Worm (Caenorhabditis elegans) whole organism, mixed stage, embryonic: Measurements from ENCODE around the gene T23F6.3.

ENCODE experiments used
- M03D4.4 ChIP-seq: sonication (generic microtip); optimal IDR thresholded peaks from 2 replicates; lab custom pipeline; 2017; ENCODE audit warnings: mild to moderate bottlenecking, missing genetic modification characterization, missing compliant biosample characterization
- blmp-1 ChIP-seq: fragments of 150-350 bp; optimal IDR thresholded peaks from 2 replicates; lab custom pipeline; 2014; ENCODE audit warnings: missing biosample characterization, missing genetic modification characterization
- ceh-39 ChIP-seq: fragments of 150-350 bp; optimal IDR thresholded peaks from 2 replicates; lab custom pipeline; 2014; ENCODE audit warnings: missing biosample characterization, missing genetic modification characterization
- ceh-83 ChIP-seq: fragments of 200-800 bp; sonication (Bioruptor generic); optimal IDR thresholded peaks from 2 replicates; lab custom pipeline; 2018; ENCODE audit warnings: mild to moderate bottlenecking, missing genetic modification characterization, missing compliant biosample characterization
- cnd-1 ChIP-seq: fragments of 200-800 bp; sonication (Bioruptor generic); optimal IDR thresholded peaks from 2 replicates; lab custom pipeline; 2018; ENCODE audit warnings: mild to moderate bottlenecking, missing genetic modification characterization, missing compliant biosample characterization
- drap-1 ChIP-seq: fragments of 200-800 bp; sonication (Bioruptor generic); optimal IDR thresholded peaks from 3 replicates; lab custom pipeline; 2018; ENCODE audit warnings: mild to moderate bottlenecking, missing genetic modification characterization, missing compliant biosample characterization
- elt-1 ChIP-seq: sonication (generic microtip); optimal IDR thresholded peaks from 2 replicates; lab custom pipeline; 2017; ENCODE audit warnings: missing genetic modification characterization, mild to moderate bottlenecking, missing compliant biosample characterization, antibody characterized with exemption, moderate library complexity, borderline replicate concordance; ENCODE audit not compliant: insufficient read depth
- elt-3 ChIP-seq: fragments of 150-350 bp; optimal IDR thresholded peaks from 2 replicates; lab custom pipeline; 2014; ENCODE audit warnings: missing biosample characterization, missing genetic modification characterization
- flh-1 ChIP-seq: fragments of 200-800 bp; sonication (Bioruptor generic); optimal IDR thresholded peaks from 2 replicates; lab custom pipeline; 2018; ENCODE audit warnings: mild to moderate bottlenecking, missing genetic modification characterization, moderate library complexity, missing compliant biosample characterization
- ham-2 ChIP-seq: fragments of 200-800 bp; sonication (Bioruptor generic); optimal IDR thresholded peaks from 2 replicates; lab custom pipeline; 2018; ENCODE audit warnings: mild to moderate bottlenecking, missing genetic modification characterization, missing compliant biosample characterization
- lin-32 ChIP-seq: fragments of 200-800 bp; sonication (Bioruptor generic); optimal IDR thresholded peaks from 2 replicates; lab custom pipeline; 2018; ENCODE audit warnings: mild to moderate bottlenecking, missing genetic modification characterization, missing compliant biosample characterization
- lsy-2 ChIP-seq: fragments of 150-350 bp; optimal IDR thresholded peaks from 2 replicates; lab custom pipeline; 2014; ENCODE audit warnings: missing biosample characterization, missing genetic modification characterization
- mab-5 ChIP-seq: fragments of 150-350 bp; optimal IDR thresholded peaks from 2 replicates; lab custom pipeline; 2014; ENCODE audit warnings: missing biosample characterization, missing genetic modification characterization
- mep-1 ChIP-seq: fragments of 150-350 bp; optimal IDR thresholded peaks from 2 replicates; lab custom pipeline; 2017; ENCODE audit warnings: missing biosample characterization, missing genetic modification reagents, missing genetic modification characterization, inconsistent platforms
- mls-2 ChIP-seq: sonication (generic microtip); optimal IDR thresholded peaks from 2 replicates; lab custom pipeline; 2016; ENCODE audit warnings: mild to moderate bottlenecking, missing genetic modification characterization, moderate library complexity, missing compliant biosample characterization
- nhr-2 ChIP-seq: fragments of 150-350 bp; optimal IDR thresholded peaks from 2 replicates; lab custom pipeline; 2014; ENCODE audit warnings: missing biosample characterization, missing genetic modification characterization
- nhr-237 ChIP-seq: fragments of 150-350 bp; optimal IDR thresholded peaks from 2 replicates; lab custom pipeline; 2014; ENCODE audit warnings: missing biosample characterization, missing genetic modification characterization
- nhr-28 ChIP-seq: fragments of 150-350 bp; optimal IDR thresholded peaks from 2 replicates; lab custom pipeline; 2014; ENCODE audit warnings: missing biosample characterization, missing genetic modification characterization
- pha-4 ChIP-seq: fragments of 150-350 bp; optimal IDR thresholded peaks from 2 replicates; lab custom pipeline; 2018; ENCODE audit warnings: missing biosample characterization, missing genetic modification reagents, missing genetic modification characterization
- sem-2 ChIP-seq: fragments of 200-800 bp; sonication (Bioruptor generic); optimal IDR thresholded peaks from 2 replicates; lab custom pipeline; 2018; ENCODE audit warnings: mild to moderate bottlenecking, missing genetic modification characterization, missing compliant biosample characterization
- snpc-4 ChIP-seq: fragments of 150-350 bp; optimal IDR thresholded peaks from 2 replicates; lab custom pipeline; 2014; ENCODE audit warnings: missing biosample characterization, missing genetic modification characterization
- sptf-1 ChIP-seq: sonication (generic microtip); optimal IDR thresholded peaks from 2 replicates; lab custom pipeline; 2017; ENCODE audit warnings: mild to moderate bottlenecking, missing genetic modification characterization, moderate library complexity, missing compliant biosample characterization
- tbx-8 ChIP-seq: fragments of 200-800 bp; sonication (Bioruptor generic); optimal IDR thresholded peaks from 2 replicates; lab custom pipeline; 2018; ENCODE audit warnings: mild to moderate bottlenecking, missing genetic modification characterization, moderate library complexity, missing compliant biosample characterization
- unc-120 ChIP-seq: sonication (generic microtip); optimal IDR thresholded peaks from 2 replicates; lab custom pipeline; 2017; ENCODE audit warnings: missing genetic modification characterization, missing compliant biosample characterization; ENCODE audit not compliant: poor library complexity, severe bottlenecking
- unc-39 ChIP-seq: fragments of 150-350 bp; optimal IDR thresholded peaks from 2 replicates; lab custom pipeline; 2014; ENCODE audit warnings: missing biosample characterization, missing genetic modification characterization
- unc-62 ChIP-seq: fragments of 150-350 bp; optimal IDR thresholded peaks from 2 replicates; lab custom pipeline; 2014; ENCODE audit warnings: missing biosample characterization, missing genetic modification reagents, missing genetic modification characterization
- zip-8 ChIP-seq: fragments of 150-350 bp; optimal IDR thresholded peaks from 2 replicates; lab custom pipeline; 2014; ENCODE audit warnings: missing biosample characterization, missing genetic modification characterization
- ztf-11 ChIP-seq: fragments of 150-350 bp; optimal IDR thresholded peaks from 2 replicates; lab custom pipeline; 2014; ENCODE audit warnings: missing biosample characterization, missing genetic modification characterization

The T23F6.3 gene

DNA sequence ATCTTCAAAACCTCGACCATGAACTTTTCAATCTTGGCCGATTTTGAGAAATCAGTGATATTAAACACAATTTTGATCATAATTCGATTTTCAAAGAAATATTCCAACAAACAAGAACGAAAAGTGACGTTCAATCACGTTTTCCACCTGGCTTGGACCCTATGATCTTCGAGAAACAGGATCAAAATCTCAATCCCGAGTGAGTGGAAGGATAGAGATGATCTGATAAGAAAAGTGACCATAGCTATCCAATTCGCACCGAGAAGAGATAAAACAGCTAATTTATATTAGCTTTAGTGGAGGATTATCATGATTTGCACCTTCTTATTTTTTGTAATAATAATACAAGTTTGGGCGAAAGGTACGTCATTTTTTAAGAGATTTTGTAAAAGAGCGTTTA is 3.5 kb downstream of the T23F6.3 start, which contains the start of gene T23F6.2:
T23F6.2 (plus strand) TSS at position 251 of the 400 bp plus-strand sequence.
- TF ChIP-seq zip-8 (tag; lab: Kevin White, UChicago) (no peak), pha-4 (no peak), elt-1 (peak; percentile 47), lin-32 (GFP tag; lab: Kevin White, UChicago) (no peak)

DNA sequence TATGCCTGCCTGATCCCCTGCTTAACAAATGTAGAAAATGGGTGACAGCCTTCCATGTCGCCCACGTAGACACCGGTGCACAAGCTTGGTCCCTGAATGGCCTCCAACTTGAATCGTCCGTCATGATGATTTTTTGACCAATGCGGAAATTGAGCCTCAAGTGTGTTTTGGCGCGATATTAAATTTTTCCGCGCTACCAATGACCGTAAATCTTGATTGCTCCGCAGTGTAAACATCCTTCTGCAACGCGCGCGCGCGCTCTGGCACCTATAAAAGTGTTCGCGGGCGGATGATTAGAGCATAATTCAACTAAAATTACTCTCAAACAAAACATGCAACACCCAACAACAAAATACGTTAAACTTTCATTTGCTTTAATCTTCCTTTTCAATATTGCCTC is 4.9 kb downstream of the T23F6.3 start, which contains the start of gene idpp-7:
idpp-7 (plus strand) TSS at position 301 of the 400 bp plus-strand sequence.
- TF ChIP-seq lsy-2 (tag; lab: Kevin White, UChicago) (no peak), flh-1 (GFP tag; lab: Kevin White, UChicago) (no peak)

DNA sequence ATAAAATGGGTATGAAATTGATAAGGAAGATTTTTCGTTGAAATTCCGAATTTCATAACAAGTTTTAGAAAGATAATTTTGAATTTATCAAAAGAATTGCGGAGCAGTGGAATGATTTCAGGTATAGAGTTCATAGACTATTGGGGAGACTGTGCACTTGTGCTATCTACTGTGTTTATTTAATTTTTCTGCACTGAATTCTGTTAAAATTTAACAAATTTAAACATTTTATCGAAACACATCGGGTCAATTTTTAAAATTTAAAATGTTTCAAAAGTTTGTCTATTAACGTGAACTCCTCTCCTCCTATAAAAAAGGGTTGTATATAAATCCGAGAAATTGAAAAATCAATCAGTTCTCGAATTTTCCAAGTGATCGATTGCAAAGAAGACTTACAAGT is 7.0 kb downstream of the T23F6.3 start, which contains the start of gene C27D8.1:
C27D8.1 (plus strand) TSS at position 301 of the 400 bp plus-strand sequence.
- TF ChIP-seq elt-3 (tag; lab: Kevin White, UChicago) = no peak
- no peak for TF ChIP-seq ceh-39 (tag; lab: Kevin White, UChicago)
- no peak for TF ChIP-seq M03D4.4 (tag; lab: Kevin White, UChicago)
- no peak for TF ChIP-seq nhr-28 (tag; lab: Kevin White, UChicago)
- TF ChIP-seq zip-8 (tag; lab: Kevin White, UChicago) = no peak

DNA sequence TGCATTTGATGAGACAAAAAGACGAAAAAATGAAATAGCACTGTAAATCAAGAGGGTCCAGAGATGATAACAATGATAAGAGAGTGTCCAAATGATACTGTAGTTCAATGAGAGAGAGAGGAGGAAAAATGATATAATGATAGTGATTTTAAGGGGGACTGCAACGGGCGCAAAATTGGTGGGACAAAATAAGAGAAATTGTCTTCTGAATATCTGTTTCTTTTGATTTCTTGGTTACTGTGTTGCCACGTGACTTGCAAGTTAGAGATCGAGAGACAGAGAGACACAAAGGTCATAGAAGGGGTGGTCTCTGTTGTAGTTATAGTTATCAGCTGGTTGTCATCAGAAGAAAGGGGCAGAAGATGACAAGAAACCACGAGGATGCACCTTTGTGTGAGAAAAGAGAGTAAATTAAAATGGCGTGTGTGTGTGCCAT is 8.6 kb downstream of the T23F6.3 start:
- TF ChIP-seq elt-3 (tag; lab: Kevin White, UChicago) (peak; percentile 89), nhr-237 (no peak)

DNA sequence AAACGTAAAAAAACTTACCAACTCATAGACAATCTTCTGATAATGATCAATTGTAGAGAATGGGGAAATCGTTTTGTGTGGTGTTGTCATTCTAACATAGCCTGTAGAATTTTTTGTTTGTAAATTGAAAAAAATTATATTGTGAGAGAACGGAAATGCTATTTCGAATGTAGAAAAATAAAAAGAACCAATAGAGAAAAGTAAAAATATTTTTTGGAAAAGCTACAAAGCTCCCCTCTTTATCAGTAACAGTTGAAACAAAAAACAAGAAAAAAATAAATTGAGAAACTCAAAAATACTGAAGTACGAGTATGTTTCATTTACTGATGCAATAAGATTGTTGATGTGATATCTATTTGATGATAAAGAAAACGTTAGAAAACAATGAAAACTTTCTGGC is 12.9 kb downstream of the T23F6.3 start, which contains the start of gene C27D8.3:
C27D8.3 (minus strand) TSS at position 101 of the 400 bp plus-strand sequence.
- TF ChIP-seq drap-1 (no peak), M03D4.4 (tag; lab: Kevin White, UChicago) (no peak), nhr-2 (tag; lab: Kevin White, UChicago) (no peak), unc-62 (no peak), mls-2 (no peak), blmp-1 (tag; lab: Kevin White, UChicago) (no peak), ztf-11 (no peak), ham-2 (GFP tag; lab: Kevin White, UChicago) (no peak), cnd-1 (no peak), lsy-2 (tag; lab: Kevin White, UChicago) (no peak), elt-1 (no peak), sem-2 (GFP tag; lab: Kevin White, UChicago) (no peak), nhr-237 (no peak), ceh-83 (no peak), nhr-28 (tag; lab: Kevin White, UChicago) (no peak), unc-120 (no peak), mab-5 (tag; lab: Kevin White, UChicago) (no peak), sptf-1 (tag; lab: Kevin White, UChicago) (no peak), ceh-39 (tag; lab: Kevin White, UChicago) (no peak)

DNA sequence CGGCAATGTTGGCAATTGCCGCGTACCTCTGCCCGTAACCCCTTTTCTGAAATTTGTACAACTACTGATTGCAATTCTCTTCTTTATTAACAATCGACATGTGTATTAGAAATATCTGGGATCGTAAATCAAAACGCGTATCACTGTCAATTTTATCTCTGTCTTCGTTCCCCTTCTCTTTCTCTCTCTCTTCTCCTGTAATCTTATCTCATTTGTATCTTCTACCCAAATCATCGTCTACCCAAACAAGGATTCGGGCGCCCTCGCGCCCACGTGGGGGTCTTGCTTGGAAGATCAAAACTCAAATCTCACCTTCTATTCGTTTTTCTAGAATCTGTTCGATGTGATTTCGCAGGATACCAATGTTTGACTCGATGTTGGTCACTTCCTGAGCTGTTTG is 13.6 kb downstream of the T23F6.3 start, which contains the start of gene C27D8.2:
C27D8.2 (plus strand) TSS at position 222 of the 400 bp plus-strand sequence.
- peak; percentile 14 for TF ChIP-seq unc-62
- peak; percentile 34 for TF ChIP-seq elt-3 (tag; lab: Kevin White, UChicago)
- no peak for TF ChIP-seq unc-39 (tag; lab: Kevin White, UChicago)
- no peak for TF ChIP-seq snpc-4 (tag; lab: Kevin White, UChicago)
- no peak for TF ChIP-seq lsy-2 (tag; lab: Kevin White, UChicago)
- peak; percentile 58 for TF ChIP-seq elt-1
- no peak for TF ChIP-seq cnd-1
- no peak for TF ChIP-seq mab-5 (tag; lab: Kevin White, UChicago)

- no peak for TF ChIP-seq M03D4.4 (tag; lab: Kevin White, UChicago)
- no peak for TF ChIP-seq unc-39 (tag; lab: Kevin White, UChicago)
- TF ChIP-seq blmp-1 (tag; lab: Kevin White, UChicago) = no peak
- TF ChIP-seq ceh-83 = no peak
- TF ChIP-seq mep-1 (tag; lab: Kevin White, UChicago) = no peak
- TF ChIP-seq zip-8 (tag; lab: Kevin White, UChicago) = no peak
- no peak for TF ChIP-seq tbx-8
- no peak for TF ChIP-seq unc-120
Observed at ce11 chrIV:12703811-12704210, 20.7 kb downstream of the T23F6.3 start, which contains the start of gene C27D8.4. Gene C27D8.4, plus strand, starts transcription at chrIV:12704111.
